Comparison of ENCODE assay signal across 1 fruit fly cellular context in genomic region chrX:11124749-11125508, dm6.
TF ChIP-seq lines count a peak whose summit lies in the region.

Gene Rpt3, plus strand, starts transcription at chrX:11125101.

TF ChIP-seq in whole organism, embryonic, 481 proteins besides CTCF, POLR2A, EP300 and RAD21 (continued from another document and continues in another):
- TF ChIP-seq CG8290 (GFP tag; optimal IDR thresholded peaks at IDR 0.05; lab: Kevin White, UChicago) (peak; percentile 63), CG8290 (tag; optimal IDR thresholded peaks at IDR 0.05; lab: Kevin White, UChicago) (peak in 1 of 2 experiments; percentile 7), Myb (GFP tag; optimal IDR thresholded peaks at IDR 0.05; lab: Kevin White, UChicago) (peak; percentile 37), Sry-δ (GFP tag; optimal IDR thresholded peaks at IDR 0.05; lab: Kevin White, UChicago) (peak; percentile 90), CG8089 (GFP tag; optimal IDR thresholded peaks at IDR 0.05; lab: Kevin White, UChicago) (no peak), Hmr (GFP tag; optimal IDR thresholded peaks at IDR 0.05; lab: Kevin White, UChicago) (no peak), CG31441 (GFP tag; IDR thresholded peaks at IDR 0.05; lab: Robert Waterston, UW) (no peak), Aef1 (GFP tag; IDR thresholded peaks at IDR 0.05; lab: Robert Waterston, UW) (0 out of 3 replicates have a peak, but pooled peaks have one; percentile 12), pho (GFP tag; optimal IDR thresholded peaks at IDR 0.05; lab: Kevin White, UChicago) (peak; percentile 26), ato (GFP tag; IDR thresholded peaks at IDR 0.05; lab: Robert Waterston, UW; ENCODE audit: partially characterized antibody) (peak; percentile 43; the same call in 1 of the 2 replicates), Pdp1 (GFP tag; optimal IDR thresholded peaks at IDR 0.05; lab: Kevin White, UChicago) (no peak), Trl (optimal IDR thresholded peaks at IDR 0.05; lab: Kevin White, UChicago) (no peak), Trl (GFP tag; optimal IDR thresholded peaks at IDR 0.05; lab: Kevin White, UChicago) (no peak), ATbp (GFP tag; optimal IDR thresholded peaks at IDR 0.05; lab: Kevin White, UChicago) (no peak), trem (tag; optimal IDR thresholded peaks at IDR 0.05; lab: Kevin White, UChicago) (peak; percentile 30), insv (GFP tag; optimal IDR thresholded peaks at IDR 0.05; lab: Kevin White, UChicago) (peak; percentile 66 to 96), slou (GFP tag; optimal IDR thresholded peaks at IDR 0.05; lab: Kevin White, UChicago) (no peak), CG6791 (GFP tag; IDR thresholded peaks at IDR 0.05; lab: Robert Waterston, UW; ENCODE audit: partially characterized antibody) (peak; percentile 73), HHEX (GFP tag; optimal IDR thresholded peaks at IDR 0.05; lab: Kevin White, UChicago) (no peak), sna (GFP tag; IDR thresholded peaks at IDR 0.05; lab: Robert Waterston, UW; ENCODE audit: partially characterized antibody) (peak; percentile 77), CG17359 (tag; optimal IDR thresholded peaks at IDR 0.05; lab: Kevin White, UChicago) (no peak), cwo (GFP tag; optimal IDR thresholded peaks at IDR 0.05; lab: Kevin White, UChicago) (no peak), Dp (GFP tag; optimal IDR thresholded peaks at IDR 0.05; lab: Kevin White, UChicago) (peak; percentile 15), Elba2 (GFP tag; optimal IDR thresholded peaks at IDR 0.05; lab: Kevin White, UChicago) (peak; percentile 28), cg (GFP tag; optimal IDR thresholded peaks at IDR 0.05; lab: Kevin White, UChicago) (no peak), CG9437 (GFP tag; optimal IDR thresholded peaks at IDR 0.05; lab: Kevin White, UChicago) (peak; percentile 5), Sox102F (GFP tag; optimal IDR thresholded peaks at IDR 0.05; lab: Kevin White, UChicago) (no peak), NC2β (GFP tag; optimal IDR thresholded peaks at IDR 0.05; lab: Kevin White, UChicago) (no peak), sens (GFP tag; lab: Kevin White, UChicago) (peak; percentile 83), CG6254 (GFP tag; optimal IDR thresholded peaks at IDR 0.05; lab: Kevin White, UChicago) (no peak), stwl (tag; optimal IDR thresholded peaks at IDR 0.05; lab: Kevin White, UChicago) (peak; percentile 53), amos (GFP tag; IDR thresholded peaks at IDR 0.05; lab: Robert Waterston, UW; ENCODE audit: partially characterized antibody) (peak; percentile 73), zen2 (GFP tag; IDR thresholded peaks at IDR 0.05; lab: Robert Waterston, UW; ENCODE audit: partially characterized antibody) (peak; percentile 68; the same call in 1 of the 3 replicates), mld (GFP tag; IDR thresholded peaks at IDR 0.05; lab: Robert Waterston, UW; ENCODE audit: partially characterized antibody) (peak; percentile 9; the same call in 1 of the 3 replicates), CG4617 (GFP tag; optimal IDR thresholded peaks at IDR 0.05; lab: Kevin White, UChicago; ENCODE audit: borderline replicate concordance) (peak; percentile 43), lola (GFP tag; optimal IDR thresholded peaks at IDR 0.05; lab: Kevin White, UChicago) (peak in 1 of 3 experiments; percentile 11), CkIIα-i1 (GFP tag; IDR thresholded peaks at IDR 0.05; lab: Robert Waterston, UW) (no peak), CG1529 (GFP tag; optimal IDR thresholded peaks at IDR 0.05; lab: Kevin White, UChicago) (no peak), ase (GFP tag; IDR thresholded peaks at IDR 0.05; lab: Robert Waterston, UW) (no peak), rib (GFP tag; IDR thresholded peaks at IDR 0.05; lab: Robert Waterston, UW) (no peak), Ravus (GFP tag; IDR thresholded peaks at IDR 0.05; lab: Robert Waterston, UW) (no peak), scrt (GFP tag; optimal IDR thresholded peaks at IDR 0.05; lab: Kevin White, UChicago) (no peak), chn (GFP tag; optimal IDR thresholded peaks at IDR 0.05; lab: Kevin White, UChicago) (no peak), tio (GFP tag; optimal IDR thresholded peaks at IDR 0.05; lab: Kevin White, UChicago) (no peak), esg (GFP tag; conservative IDR thresholded peaks at IDR 0.05; lab: Robert Waterston, UW) (no peak), Ets65A (GFP tag; lab: Kevin White, UChicago) (peak; percentile 40), caup (GFP tag; optimal IDR thresholded peaks at IDR 0.05; lab: Kevin White, UChicago; ENCODE audit: severe bottlenecking) (no peak), jumu (GFP tag; optimal IDR thresholded peaks at IDR 0.05; lab: Kevin White, UChicago) (peak; percentile 12), CG7928 (GFP tag; optimal IDR thresholded peaks at IDR 0.05; lab: Kevin White, UChicago) (no peak), chif (GFP tag; optimal IDR thresholded peaks at IDR 0.05; lab: Kevin White, UChicago) (peak in 1 of 2 experiments; percentile 20), YL-1 (GFP tag; optimal IDR thresholded peaks at IDR 0.05; lab: Kevin White, UChicago) (peak; percentile 43), CG1024 (GFP tag; IDR thresholded peaks at IDR 0.05; lab: Robert Waterston, UW) (no peak), ERR (GFP tag; optimal IDR thresholded peaks at IDR 0.05; lab: Kevin White, UChicago) (no peak), CG42726 (GFP tag; IDR thresholded peaks at IDR 0.05; lab: Robert Waterston, UW; ENCODE audit: partially characterized antibody) (peak; percentile 55; the same call in 1 of the 2 replicates), CG15696 (tag; optimal IDR thresholded peaks at IDR 0.05; lab: Kevin White, UChicago) (no peak), CG3281 (GFP tag; optimal IDR thresholded peaks at IDR 0.05; lab: Kevin White, UChicago) (no peak), Blimp-1 (GFP tag; optimal IDR thresholded peaks at IDR 0.05; lab: Kevin White, UChicago) (no peak), pzg (GFP tag; optimal IDR thresholded peaks at IDR 0.05; lab: Kevin White, UChicago) (peak; percentile 36), Stat92E (GFP tag; optimal IDR thresholded peaks at IDR 0.05; lab: Kevin White, UChicago) (no peak), Lhr (GFP tag; optimal IDR thresholded peaks at IDR 0.05; lab: Kevin White, UChicago) (no peak), Med (GFP tag; lab: Kevin White, UChicago) (peak; percentile 76), Ets97D (GFP tag; optimal IDR thresholded peaks at IDR 0.05; lab: Kevin White, UChicago) (peak; percentile 65), MESR4 (GFP tag; optimal IDR thresholded peaks at IDR 0.05; lab: Kevin White, UChicago) (peak; percentile 78), shn (GFP tag; optimal IDR thresholded peaks at IDR 0.05; lab: Kevin White, UChicago) (no peak), Mrtf (GFP tag; IDR thresholded peaks at IDR 0.05; lab: Robert Waterston, UW) (no peak), CG12219 (GFP tag; optimal IDR thresholded peaks at IDR 0.05; lab: Kevin White, UChicago) (no peak), ssp (GFP tag; IDR thresholded peaks at IDR 0.05; lab: Robert Waterston, UW) (no peak), row (GFP tag; IDR thresholded peaks at IDR 0.05; lab: Robert Waterston, UW) (peak; percentile 55; the same call in 2 of the 3 replicates), Atf6 (GFP tag; IDR thresholded peaks at IDR 0.05; lab: Robert Waterston, UW) (no peak), crol (GFP tag; IDR thresholded peaks at IDR 0.05; lab: Robert Waterston, UW) (no peak), so (GFP tag; IDR thresholded peaks at IDR 0.05; lab: Robert Waterston, UW) (no peak), CG10267 (tag; optimal IDR thresholded peaks at IDR 0.05; lab: Kevin White, UChicago) (no peak), CG6689 (GFP tag; IDR thresholded peaks at IDR 0.05; lab: Robert Waterston, UW) (0 out of 2 replicates have a peak, but pooled peaks have one; percentile 12), nmo (GFP tag; optimal IDR thresholded peaks at IDR 0.05; lab: Kevin White, UChicago) (peak; percentile 39), CG7357 (GFP tag; IDR thresholded peaks at IDR 0.05; lab: Robert Waterston, UW) (no peak), nerfin-1 (tag; optimal IDR thresholded peaks at IDR 0.05; lab: Kevin White, UChicago) (no peak), Rfx (GFP tag; IDR thresholded peaks at IDR 0.05; lab: Robert Waterston, UW) (peak; percentile 7; the same call in 1 of the 2 replicates), CG6765 (GFP tag; optimal IDR thresholded peaks at IDR 0.05; lab: Kevin White, UChicago) (no peak), CG10959 (GFP tag; IDR thresholded peaks at IDR 0.05; lab: Robert Waterston, UW) (no peak), CG18011 (GFP tag; optimal IDR thresholded peaks at IDR 0.05; lab: Kevin White, UChicago) (no peak), Dll (GFP tag; IDR thresholded peaks at IDR 0.05; lab: Robert Waterston, UW; ENCODE audit: partially characterized antibody) (peak; percentile 86), dimm (GFP tag; IDR thresholded peaks at IDR 0.05; lab: Robert Waterston, UW) (no peak), grn (GFP tag; optimal IDR thresholded peaks at IDR 0.05; lab: Kevin White, UChicago) (peak; percentile 32), hb (GFP tag; IDR thresholded peaks at IDR 0.05; lab: Robert Waterston, UW; ENCODE audit: partially characterized antibody) (peak; percentile 72; the same call in 2 of the 3 replicates), Hr3 (GFP tag; optimal IDR thresholded peaks at IDR 0.05; lab: Kevin White, UChicago) (no peak), bigmax (GFP tag; optimal IDR thresholded peaks at IDR 0.05; lab: Kevin White, UChicago) (no peak), nerfin-2 (GFP tag; IDR thresholded peaks at IDR 0.05; lab: Robert Waterston, UW; ENCODE audit: partially characterized antibody) (peak; percentile 47; the same call in 1 of the 2 replicates), CG17912 (GFP tag; optimal IDR thresholded peaks at IDR 0.05; lab: Kevin White, UChicago) (no peak), tx (GFP tag; optimal IDR thresholded peaks at IDR 0.05; lab: Kevin White, UChicago) (no peak), slbo (GFP tag; IDR thresholded peaks at IDR 0.05; lab: Robert Waterston, UW) (peak; percentile 34; the same call in 1 of the 2 replicates), CG12071 (GFP tag; optimal IDR thresholded peaks at IDR 0.05; lab: Kevin White, UChicago) (no peak), Opbp (GFP tag; IDR thresholded peaks at IDR 0.05; lab: Robert Waterston, UW; ENCODE audit: partially characterized antibody) (peak; percentile 67), Hr51 (GFP tag; optimal IDR thresholded peaks at IDR 0.05; lab: Kevin White, UChicago) (no peak), ci (GFP tag; IDR thresholded peaks at IDR 0.05; lab: Robert Waterston, UW) (no peak), btn (GFP tag; optimal IDR thresholded peaks at IDR 0.05; lab: Kevin White, UChicago) (no peak), CG9727 (GFP tag; optimal IDR thresholded peaks at IDR 0.05; lab: Kevin White, UChicago) (no peak), unc-4 (GFP tag; IDR thresholded peaks at IDR 0.05; lab: Robert Waterston, UW; ENCODE audit: partially characterized antibody) (peak; percentile 76), CG30403 (GFP tag; optimal IDR thresholded peaks at IDR 0.05; lab: Kevin White, UChicago) (peak; percentile 39), Doc3 (GFP tag; IDR thresholded peaks at IDR 0.05; lab: Robert Waterston, UW; ENCODE audit: partially characterized antibody) (peak; percentile 75), CG8281 (tag; optimal IDR thresholded peaks at IDR 0.05; lab: Kevin White, UChicago) (no peak), CG16813 (GFP tag; IDR thresholded peaks at IDR 0.05; lab: Robert Waterston, UW; ENCODE audit: partially characterized antibody) (peak; percentile 85), al (GFP tag; IDR thresholded peaks at IDR 0.05; lab: Robert Waterston, UW) (no peak), CG6175 (GFP tag; IDR thresholded peaks at IDR 0.05; lab: Robert Waterston, UW) (no peak), dpn (GFP tag; optimal IDR thresholded peaks at IDR 0.05; lab: Kevin White, UChicago) (peak in 1 of 2 experiments; percentile 24), CG4282 (GFP tag; optimal IDR thresholded peaks at IDR 0.05; lab: Kevin White, UChicago) (no peak), CG4328 (GFP tag; optimal IDR thresholded peaks at IDR 0.05; lab: Kevin White, UChicago) (no peak), CG2120 (GFP tag; optimal IDR thresholded peaks at IDR 0.05; lab: Kevin White, UChicago) (peak; percentile 27), inv (GFP tag; IDR thresholded peaks at IDR 0.05; lab: Robert Waterston, UW; ENCODE audit: partially characterized antibody) (peak; percentile 74; the same call in 1 of the 2 replicates), CG13287 (GFP tag; IDR thresholded peaks at IDR 0.05; lab: Robert Waterston, UW; ENCODE audit: partially characterized antibody) (peak; percentile 78), sr (GFP tag; IDR thresholded peaks at IDR 0.05; lab: Robert Waterston, UW) (no peak), odd (GFP tag; optimal IDR thresholded peaks at IDR 0.05; lab: Kevin White, UChicago) (no peak), ind (GFP tag; optimal IDR thresholded peaks at IDR 0.05; lab: Kevin White, UChicago) (no peak), CG7963 (GFP tag; IDR thresholded peaks at IDR 0.05; lab: Robert Waterston, UW; ENCODE audit: partially characterized antibody) (peak; percentile 56), emc (GFP tag; optimal IDR thresholded peaks at IDR 0.05; lab: Kevin White, UChicago) (no peak), CHES-1-like (GFP tag; optimal IDR thresholded peaks at IDR 0.05; lab: Kevin White, UChicago) (peak; percentile 4), CG2712 (tag; optimal IDR thresholded peaks at IDR 0.05; lab: Kevin White, UChicago) (peak; percentile 34), CG9797 (GFP tag; optimal IDR thresholded peaks at IDR 0.05; lab: Kevin White, UChicago) (peak; percentile 14), tll (GFP tag; optimal IDR thresholded peaks at IDR 0.05; lab: Kevin White, UChicago) (no peak), CG9876 (GFP tag; optimal IDR thresholded peaks at IDR 0.05; lab: Kevin White, UChicago) (no peak), CG32532 (GFP tag; IDR thresholded peaks at IDR 0.05; lab: Robert Waterston, UW) (0 out of 2 replicates have a peak, but pooled peaks have one; percentile 8), MBD-R2 (GFP tag; IDR thresholded peaks at IDR 0.05; lab: Robert Waterston, UW) (peak; percentile 47), cato (GFP tag; optimal IDR thresholded peaks at IDR 0.05; lab: Kevin White, UChicago; ENCODE audit: borderline replicate concordance) (no peak), phol (tag; optimal IDR thresholded peaks at IDR 0.05; lab: Kevin White, UChicago) (peak; percentile 33), D19A (tag; optimal IDR thresholded peaks at IDR 0.05; lab: Kevin White, UChicago) (no peak), Dref (GFP tag; IDR thresholded peaks at IDR 0.05; lab: Robert Waterston, UW) (peak; percentile 78), CG17612 (GFP tag; IDR thresholded peaks at IDR 0.05; lab: Robert Waterston, UW) (no peak), ems (GFP tag; optimal IDR thresholded peaks at IDR 0.05; lab: Kevin White, UChicago) (no peak), CG3838 (GFP tag; optimal IDR thresholded peaks at IDR 0.05; lab: Kevin White, UChicago) (no peak), dysf (GFP tag; IDR thresholded peaks at IDR 0.05; lab: Robert Waterston, UW) (no peak), dm (GFP tag; optimal IDR thresholded peaks at IDR 0.05; lab: Kevin White, UChicago) (no peak)
